Fruit fly (Drosophila melanogaster) whole organism, adult: ENCODE results near the gene fng.

ENCODE experiments used
- CG11617 ChIP-seq: fragments of 200-800 bp; sonication (Bioruptor generic); optimal IDR thresholded peaks from 2 replicates; lab custom pipeline; 2017; ENCODE audit warnings: mild to moderate bottlenecking, missing biosample characterization, missing genetic modification reagents, missing genetic modification characterization
- CG12768 ChIP-seq: fragments of 200-800 bp; sonication (Bioruptor generic); optimal IDR thresholded peaks from 2 replicates; lab custom pipeline; 2017; ENCODE audit warnings: missing biosample characterization, missing genetic modification characterization, mild to moderate bottlenecking, moderate library complexity, missing genetic modification reagents
- CG14711 ChIP-seq: fragments of 200-800 bp; sonication (Bioruptor generic); optimal IDR thresholded peaks from 2 replicates; lab custom pipeline; 2018; ENCODE audit warnings: missing biosample characterization, mild to moderate bottlenecking, missing genetic modification characterization, moderate library complexity
- CG1620 ChIP-seq: fragments of 200-800 bp; sonication (Bioruptor generic); optimal IDR thresholded peaks from 2 replicates; lab custom pipeline; 2016; ENCODE audit warnings: missing biosample characterization, missing genetic modification characterization
- CG33017 ChIP-seq: fragments of 200-800 bp; sonication (Bioruptor generic); optimal IDR thresholded peaks from 2 replicates; lab custom pipeline; 2018; ENCODE audit warnings: missing biosample characterization, mild to moderate bottlenecking, missing genetic modification characterization, moderate library complexity
- CG5204 ChIP-seq: fragments of 200-800 bp; sonication (Bioruptor generic); optimal IDR thresholded peaks from 2 replicates; lab custom pipeline; 2016; ENCODE audit warnings: missing biosample characterization, missing genetic modification characterization
- CG7045 ChIP-seq: fragments of 200-800 bp; sonication (Bioruptor generic); optimal IDR thresholded peaks from 2 replicates; lab custom pipeline; 2017; ENCODE audit warnings: missing biosample characterization, mild to moderate bottlenecking, missing genetic modification characterization
- CG7101 ChIP-seq: fragments of 200-800 bp; sonication (Bioruptor generic); optimal IDR thresholded peaks from 2 replicates; lab custom pipeline; 2018; ENCODE audit warnings: missing biosample characterization, mild to moderate bottlenecking, missing genetic modification characterization, moderate library complexity
- Clk ChIP-seq: fragments of 200-800 bp; sonication (Bioruptor generic); optimal IDR thresholded peaks from 2 replicates; lab custom pipeline; 2017; ENCODE audit warnings: missing biosample characterization, missing genetic modification characterization
- Crg-1 ChIP-seq: fragments of 200-800 bp; sonication (Bioruptor generic); optimal IDR thresholded peaks from 2 replicates; lab custom pipeline; 2016; ENCODE audit warnings: missing biosample characterization, missing genetic modification characterization
- Hr96 ChIP-seq: fragments of 200-800 bp; sonication (Bioruptor generic); optimal IDR thresholded peaks from 2 replicates; lab custom pipeline; 2016; ENCODE audit warnings: missing biosample characterization, missing genetic modification characterization
- Mnt ChIP-seq: fragments of 200-800 bp; sonication (Bioruptor generic); optimal IDR thresholded peaks from 2 replicates; lab custom pipeline; 2016; ENCODE audit warnings: missing biosample characterization, mild to moderate bottlenecking, missing genetic modification characterization
- bab1 ChIP-seq: fragments of 200-800 bp; sonication (Bioruptor generic); optimal IDR thresholded peaks from 3 replicates; lab custom pipeline; 2019; ENCODE audit warnings: missing biosample characterization, mild to moderate bottlenecking, missing genetic modification characterization, moderate library complexity
- cic ChIP-seq: fragments of 200-800 bp; sonication (Bioruptor generic); optimal IDR thresholded peaks from 2 replicates; lab custom pipeline; 2017; ENCODE audit warnings: missing biosample characterization, mild to moderate bottlenecking, missing genetic modification characterization, moderate library complexity
- cnc ChIP-seq, 2 experiments: fragments of >200 bp; optimal IDR thresholded peaks; 2 replicates each; lab custom pipeline; 2017
- kay ChIP-seq: fragments of 200-800 bp; sonication (Bioruptor generic); peaks from one replicate; lab custom pipeline; 2016; ENCODE audit warnings: missing biosample characterization, missing genetic modification characterization, borderline replicate concordance
- ovo ChIP-seq: fragments of 200-800 bp; sonication (Bioruptor generic); optimal IDR thresholded peaks from 2 replicates; lab custom pipeline; 2016; ENCODE audit warnings: missing biosample characterization, missing genetic modification characterization
- pad ChIP-seq: fragments of 200-800 bp; sonication (Bioruptor generic); optimal IDR thresholded peaks from 3 replicates; lab custom pipeline; 2017; ENCODE audit warnings: missing biosample characterization, missing genetic modification characterization, mild to moderate bottlenecking, moderate library complexity, missing genetic modification reagents
- tj ChIP-seq: fragments of 200-800 bp; sonication (Bioruptor generic); optimal IDR thresholded peaks from 3 replicates; lab custom pipeline; 2017; ENCODE audit warnings: missing biosample characterization, mild to moderate bottlenecking, missing genetic modification characterization, moderate library complexity
- toe ChIP-seq: fragments of 200-800 bp; sonication (Bioruptor generic); optimal IDR thresholded peaks from 2 replicates; lab custom pipeline; 2016; ENCODE audit warnings: missing biosample characterization, missing genetic modification characterization

fng gene

dm6 chr3L:20952622-20953618 is 3.6 kb upstream of the fng start:
- TF ChIP-seq Hr96 (no peak), CG11617 (no peak), CG7045 (no peak), CG12768 (no peak), toe (GFP tag; lab: Kevin White, UChicago) (no peak), cic (GFP tag; lab: Kevin White, UChicago) (no peak)

dm6 chr3L:20952121-20952487 is 2.8 kb upstream of the fng start:
- TF ChIP-seq CG1620 (GFP tag; lab: Kevin White, UChicago) = no peak
- no peak for TF ChIP-seq CG7101
- no peak for TF ChIP-seq tj (GFP tag; lab: Kevin White, UChicago)
- TF ChIP-seq bab1 (GFP tag; lab: Kevin White, UChicago) = no peak
- no peak for TF ChIP-seq CG11617
- TF ChIP-seq pad (GFP tag; lab: Kevin White, UChicago) = no peak
- TF ChIP-seq CG12768 = no peak
- no peak for TF ChIP-seq kay (GFP tag; lab: Kevin White, UChicago)
- no peak for TF ChIP-seq CG33017 (tag; lab: Kevin White, UChicago)
- TF ChIP-seq toe (GFP tag; lab: Kevin White, UChicago) = no peak
- TF ChIP-seq CG5204 (GFP tag; lab: Kevin White, UChicago) = no peak
- no peak for TF ChIP-seq Clk (GFP tag; lab: Kevin White, UChicago)

DNA sequence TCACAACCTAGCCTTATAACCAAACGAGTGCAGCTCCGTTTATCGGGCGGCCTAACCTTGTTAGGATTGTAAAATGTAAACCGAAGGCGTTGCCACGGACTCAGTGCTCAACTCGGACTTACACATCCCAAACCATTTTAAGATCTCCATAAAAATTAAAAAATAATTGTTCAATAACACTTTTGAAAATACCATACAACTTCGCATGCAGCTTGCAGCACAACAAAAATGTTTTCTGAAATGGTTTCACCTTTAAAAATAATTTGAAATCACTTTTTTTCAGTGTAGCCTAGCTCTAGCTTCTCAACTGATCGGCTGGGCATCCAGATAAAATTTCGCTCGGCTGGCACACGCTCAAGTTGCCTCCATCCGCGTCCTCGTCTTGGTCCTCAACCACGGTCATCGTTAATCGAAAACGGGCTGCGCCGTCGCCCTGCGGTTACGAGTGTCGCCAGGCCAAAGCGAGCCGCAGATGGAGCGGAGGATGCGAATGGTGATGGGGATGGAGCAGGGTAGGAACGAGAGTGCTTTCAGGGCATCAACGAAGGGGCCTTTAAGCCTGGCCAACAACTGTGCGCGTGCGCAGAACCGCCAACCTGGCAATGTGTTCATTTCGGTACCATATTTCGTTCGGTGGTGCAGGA is 2.3 kb upstream of the fng start:
- no peak for TF ChIP-seq Clk (GFP tag; lab: Kevin White, UChicago)
- no peak for TF ChIP-seq CG12768
- TF ChIP-seq cnc (optimal IDR thresholded peaks at IDR 0.05; lab: Kevin White, UChicago) = no peak
- TF ChIP-seq CG7101 = no peak
- no peak for TF ChIP-seq Mnt (GFP tag; lab: Kevin White, UChicago)
- TF ChIP-seq CG33017 (tag; lab: Kevin White, UChicago) = no peak
- TF ChIP-seq CG11617 = no peak
- no peak for TF ChIP-seq pad (GFP tag; lab: Kevin White, UChicago)
- TF ChIP-seq tj (GFP tag; lab: Kevin White, UChicago) = no peak
- TF ChIP-seq bab1 (GFP tag; lab: Kevin White, UChicago) = no peak
- TF ChIP-seq Crg-1 (GFP tag; lab: Kevin White, UChicago) = no peak
- no peak for TF ChIP-seq kay (GFP tag; lab: Kevin White, UChicago)
- no peak for TF ChIP-seq CG7045
- no peak for TF ChIP-seq CG5204 (GFP tag; lab: Kevin White, UChicago)

- peak; percentile 91 for TF ChIP-seq tj (GFP tag; lab: Kevin White, UChicago)
- TF ChIP-seq CG11617 = no peak
Measured at dm6 chr3L:20950520-20951135, 1.3 kb upstream of the fng start.

- TF ChIP-seq CG14711 (tag; lab: Kevin White, UChicago) = peak; percentile 61
- TF ChIP-seq CG1620 (GFP tag; lab: Kevin White, UChicago) = no peak
- peak; percentile 38 for TF ChIP-seq pad (GFP tag; lab: Kevin White, UChicago)
- TF ChIP-seq Clk (GFP tag; lab: Kevin White, UChicago) = peak; percentile 1
- TF ChIP-seq CG7101 = peak; percentile 81
- no peak for TF ChIP-seq cnc (optimal IDR thresholded peaks at IDR 0.05; lab: Kevin White, UChicago)
- peak; percentile 65 for TF ChIP-seq CG7045
- peak; percentile 36 for TF ChIP-seq CG12768
- TF ChIP-seq kay (GFP tag; lab: Kevin White, UChicago) = peak; percentile 52
- TF ChIP-seq Mnt (GFP tag; lab: Kevin White, UChicago) = peak; percentile 28
- TF ChIP-seq tj (GFP tag; lab: Kevin White, UChicago) = no peak
- TF ChIP-seq Crg-1 (GFP tag; lab: Kevin White, UChicago) = no peak
- no peak for TF ChIP-seq cic (GFP tag; lab: Kevin White, UChicago)
- TF ChIP-seq Hr96 = peak; percentile 65
- TF ChIP-seq CG5204 (GFP tag; lab: Kevin White, UChicago) = peak; percentile 59
- TF ChIP-seq bab1 (GFP tag; lab: Kevin White, UChicago) = peak; percentile 8
- TF ChIP-seq CG33017 (tag; lab: Kevin White, UChicago) = peak; percentile 58
- no peak for TF ChIP-seq ovo (GFP tag; lab: Kevin White, UChicago)
- peak; percentile 53 for TF ChIP-seq toe (GFP tag; lab: Kevin White, UChicago)
- TF ChIP-seq CG11617 = peak; percentile 46
Measured at dm6 chr3L:20950136-20950499, 806 bp upstream of the fng start.

- TF ChIP-seq toe (GFP tag; lab: Kevin White, UChicago) = no peak
- TF ChIP-seq CG5204 (GFP tag; lab: Kevin White, UChicago) = no peak
- no peak for TF ChIP-seq CG7101
- no peak for TF ChIP-seq ovo (GFP tag; lab: Kevin White, UChicago)
- no peak for TF ChIP-seq CG7045
- no peak for TF ChIP-seq tj (GFP tag; lab: Kevin White, UChicago)
- no peak for TF ChIP-seq CG11617
- TF ChIP-seq Mnt (GFP tag; lab: Kevin White, UChicago) = no peak
- no peak for TF ChIP-seq CG1620 (GFP tag; lab: Kevin White, UChicago)
- no peak for TF ChIP-seq CG33017 (tag; lab: Kevin White, UChicago)
- no peak for TF ChIP-seq CG12768
- TF ChIP-seq cnc (optimal IDR thresholded peaks at IDR 0.05; lab: Kevin White, UChicago) = no peak
- no peak for TF ChIP-seq CG14711 (tag; lab: Kevin White, UChicago)
- TF ChIP-seq Hr96 = no peak
- no peak for TF ChIP-seq pad (GFP tag; lab: Kevin White, UChicago)
- no peak for TF ChIP-seq bab1 (GFP tag; lab: Kevin White, UChicago)
- TF ChIP-seq Clk (GFP tag; lab: Kevin White, UChicago) = no peak
- no peak for TF ChIP-seq kay (GFP tag; lab: Kevin White, UChicago)
Measured at dm6 chr3L:20948404-20948803, 908 bp downstream of the fng start.
